Fruit fly (Drosophila melanogaster): ENCODE data around the gene kirre.

The kirre gene

dm6 chrX:3067462-3067861 lies 327.3 kb downstream of the kirre start, which contains the start of gene CG4116:
TSS of gene CG4116 (minus strand) at chrX:3067562.
- no peak for TF ChIP-seq CTCF (optimal IDR thresholded peaks at IDR 0.05)
- TF ChIP-seq CG8478 (optimal IDR thresholded peaks at IDR 0.05), result no peak

- TF ChIP-seq CTCF (optimal IDR thresholded peaks at IDR 0.05) (no peak), CG8478 (optimal IDR thresholded peaks at IDR 0.05) (no peak)
Measured at dm6 chrX:3068292-3068691, 328.1 kb downstream of the kirre start.

- TF ChIP-seq CG8478 (optimal IDR thresholded peaks at IDR 0.05) (no peak), CTCF (optimal IDR thresholded peaks at IDR 0.05) (no peak)
Measured at dm6 chrX:3073590-3073989, 333.4 kb downstream of the kirre start.

- TF ChIP-seq CTCF (optimal IDR thresholded peaks at IDR 0.05) (no peak), CG8478 (optimal IDR thresholded peaks at IDR 0.05) (no peak)
Measured at dm6 chrX:3082371-3082770, 342.2 kb downstream of the kirre start.

- TF ChIP-seq CTCF (optimal IDR thresholded peaks at IDR 0.05) (no peak), CG8478 (optimal IDR thresholded peaks at IDR 0.05) (no peak)
Measured at dm6 chrX:3083290-3083689, 343.1 kb downstream of the kirre start.

- no peak for TF ChIP-seq CTCF (optimal IDR thresholded peaks at IDR 0.05)
- TF ChIP-seq CG8478 (optimal IDR thresholded peaks at IDR 0.05), result no peak
Measured at dm6 chrX:3085839-3086238, 345.7 kb downstream of the kirre start.

dm6 chrX:3087114-3087513 lies 346.9 kb downstream of the kirre start:
- TF ChIP-seq CG8478 (optimal IDR thresholded peaks at IDR 0.05) (no peak), CTCF (optimal IDR thresholded peaks at IDR 0.05) (no peak)

dm6 chrX:3090930-3091329 lies 350.7 kb downstream of the kirre start:
- no peak for TF ChIP-seq CG8478 (optimal IDR thresholded peaks at IDR 0.05)
- no peak for TF ChIP-seq CTCF (optimal IDR thresholded peaks at IDR 0.05)

- TF ChIP-seq CG8478 (optimal IDR thresholded peaks at IDR 0.05) (no peak), CTCF (optimal IDR thresholded peaks at IDR 0.05) (no peak)
Measured at dm6 chrX:3096324-3096723, 356.1 kb downstream of the kirre start.

- TF ChIP-seq CTCF (optimal IDR thresholded peaks at IDR 0.05), result no peak
- no peak for TF ChIP-seq CG8478 (optimal IDR thresholded peaks at IDR 0.05)
Measured at dm6 chrX:3097008-3097407, 356.8 kb downstream of the kirre start.

- TF ChIP-seq CG8478 (optimal IDR thresholded peaks at IDR 0.05) (no peak), CTCF (optimal IDR thresholded peaks at IDR 0.05) (no peak)
Measured at dm6 chrX:3099161-3099912, 359.2 kb downstream of the kirre start.

dm6 chrX:3099913-3100275 lies 359.7 kb downstream of the kirre start:
- TF ChIP-seq CTCF (optimal IDR thresholded peaks at IDR 0.05) (no peak), CG8478 (optimal IDR thresholded peaks at IDR 0.05) (no peak)

- TF ChIP-seq CG8478 (optimal IDR thresholded peaks at IDR 0.05) (no peak), CTCF (optimal IDR thresholded peaks at IDR 0.05) (no peak)
Measured at dm6 chrX:3108903-3109302, 368.7 kb downstream of the kirre start.

- TF ChIP-seq CTCF (optimal IDR thresholded peaks at IDR 0.05), result peak; percentile 65 to 76
- no peak for TF ChIP-seq CG8478 (optimal IDR thresholded peaks at IDR 0.05)
Measured at dm6 chrX:3123626-3124025, 383.4 kb downstream of the kirre start.

- TF ChIP-seq CTCF (optimal IDR thresholded peaks at IDR 0.05) (no peak), CG8478 (optimal IDR thresholded peaks at IDR 0.05) (no peak)
Measured at dm6 chrX:3127564-3127963, 387.4 kb downstream of the kirre start.

dm6 chrX:3131978-3132377 lies 391.8 kb downstream of the kirre start:
- TF ChIP-seq CTCF (optimal IDR thresholded peaks at IDR 0.05), result no peak
- no peak for TF ChIP-seq CG8478 (optimal IDR thresholded peaks at IDR 0.05)
